Fruit fly (Drosophila melanogaster) whole organism, embryonic: ENCODE results near the gene CG33293.
A peak's percentile ranks its signal among the peaks of the same experiment; 100 is the strongest.

ENCODE experiments used
- Ada2b ChIP-seq: fragments of 200-800 bp; sonication (Bioruptor generic); IDR thresholded peaks from 2 replicates; pipeline ENCODE4 v1.3.6; 2022; ENCODE audit warnings: missing biosample characterization, missing genetic modification characterization
- CG2120 ChIP-seq: fragments of 200-800 bp; sonication (Bioruptor generic); optimal IDR thresholded peaks from 3 replicates; lab custom pipeline; 2016; ENCODE audit warnings: missing biosample characterization, missing genetic modification characterization
- CG2678 ChIP-seq: fragments of 200-800 bp; sonication (Bioruptor generic); optimal IDR thresholded peaks from 3 replicates; lab custom pipeline; 2019; ENCODE audit warnings: missing biosample characterization, mild to moderate bottlenecking, missing genetic modification characterization, moderate library complexity
- CG30403 ChIP-seq: fragments of 200-800 bp; sonication (Bioruptor generic); optimal IDR thresholded peaks from 3 replicates; lab custom pipeline; 2016; ENCODE audit warnings: missing biosample characterization, missing genetic modification characterization
- CG3407 ChIP-seq: fragments of 200-800 bp; sonication (Bioruptor generic); optimal IDR thresholded peaks from 2 replicates; lab custom pipeline; 2018; ENCODE audit warnings: missing biosample characterization, mild to moderate bottlenecking, missing genetic modification characterization
- CG7556 ChIP-seq: fragments of 200-800 bp; sonication (Bioruptor generic); optimal IDR thresholded peaks from 2 replicates; lab custom pipeline; 2017; ENCODE audit warnings: missing biosample characterization, mild to moderate bottlenecking, missing genetic modification characterization
- Ets97D ChIP-seq: fragments of 200-800 bp; sonication (Bioruptor generic); optimal IDR thresholded peaks from 3 replicates; lab custom pipeline; 2016; ENCODE audit warnings: missing biosample characterization, missing genetic modification characterization
- Xbp1 ChIP-seq: fragments of 200-800 bp; sonication (Bioruptor generic); optimal IDR thresholded peaks from 3 replicates; lab custom pipeline; 2016; ENCODE audit warnings: missing biosample characterization, mild to moderate bottlenecking, missing genetic modification characterization
- Xrp1 ChIP-seq: fragments of 200-800 bp; sonication (Bioruptor generic); IDR thresholded peaks from 2 replicates; pipeline ENCODE4 v1.3.6; 2022; ENCODE audit warnings: missing biosample characterization, missing genetic modification characterization
- fd3F ChIP-seq: fragments of 200-800 bp; sonication (Bioruptor generic); optimal IDR thresholded peaks from 2 replicates; lab custom pipeline; 2018; ENCODE audit warnings: missing biosample characterization, mild to moderate bottlenecking, missing genetic modification characterization, moderate library complexity
- grau ChIP-seq: fragments of 200-800 bp; optimal IDR thresholded peaks from 3 replicates; lab custom pipeline; 2019; ENCODE audit warnings: missing biosample characterization, mild to moderate bottlenecking, missing genetic modification characterization, moderate library complexity
- kah ChIP-seq: fragments of 200-800 bp; sonication (Bioruptor generic); optimal IDR thresholded peaks from 2 replicates; lab custom pipeline; 2018; ENCODE audit warnings: missing biosample characterization, mild to moderate bottlenecking, missing genetic modification characterization
- onecut ChIP-seq: fragments of 200-800 bp; sonication (Bioruptor generic); IDR thresholded peaks from 2 replicates; pipeline ENCODE4 v1.3.6; 2022; ENCODE audit warnings: missing biosample characterization, missing genetic modification characterization

Gene CG33293

DNA sequence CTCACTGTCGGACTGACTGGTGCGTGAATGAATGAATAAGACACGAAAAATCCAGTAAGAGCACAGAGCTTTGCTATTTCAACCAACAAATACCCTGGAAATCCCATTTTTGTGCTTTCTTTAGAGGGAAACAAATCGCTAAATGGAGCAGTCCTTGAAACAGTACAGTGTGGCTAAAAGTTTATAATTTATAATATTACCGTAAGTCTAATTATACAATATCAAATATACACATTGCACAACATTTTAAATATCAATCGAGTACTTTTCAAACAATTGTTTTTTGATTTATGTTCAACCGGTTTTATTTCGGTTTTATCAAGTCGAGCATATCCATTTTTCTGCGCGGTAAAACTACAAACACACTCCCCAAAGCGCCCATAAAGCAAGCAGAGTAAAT lies 47.3 kb downstream of the CG33293 start (continued):
- TF ChIP-seq Xrp1 (0 out of 2 replicates have a peak, but pooled peaks have one; percentile 7), CG30403 (GFP tag; lab: Kevin White, UChicago) (peak; percentile 3), CG2120 (GFP tag; lab: Kevin White, UChicago) (peak; percentile 23), Ets97D (GFP tag; lab: Kevin White, UChicago) (no peak), kah (GFP tag; lab: Kevin White, UChicago) (no peak), grau (tag; lab: Kevin White, UChicago) (peak; percentile 23), CG2678 (tag; lab: Kevin White, UChicago) (peak; percentile 17), Xbp1 (GFP tag; lab: Kevin White, UChicago) (peak; percentile 3), fd3F (no peak), CG7556 (GFP tag; lab: Kevin White, UChicago) (peak; percentile 10), CG3407 (GFP tag; lab: Kevin White, UChicago) (no peak), onecut (GFP tag; lab: Robert Waterston, UW) (no peak), Ada2b (GFP tag; lab: Robert Waterston, UW) (no peak)
- TF ChIP-seq, all 482 proteins: peak for 19
